Worm (Caenorhabditis elegans) whole organism, L1 larva: Measurements from ENCODE around the gene C03A3.3.

Source experiments
- C16A3.4 ChIP-seq: fragments of 150-350 bp; optimal IDR thresholded peaks from 2 replicates; lab custom pipeline; 2014; ENCODE audit warnings: missing biosample characterization, missing genetic modification characterization
- F16B12.6 ChIP-seq: fragments of 150-350 bp; optimal IDR thresholded peaks from 2 replicates; lab custom pipeline; 2014; ENCODE audit warnings: missing biosample characterization, missing genetic modification characterization
- aha-1 ChIP-seq: fragments of 150-350 bp; optimal IDR thresholded peaks from 2 replicates; lab custom pipeline; 2014; ENCODE audit warnings: missing biosample characterization, missing genetic modification characterization
- alr-1 ChIP-seq: fragments of 200-800 bp; sonication (Bioruptor generic); optimal IDR thresholded peaks from 2 replicates; lab custom pipeline; 2018; ENCODE audit warnings: borderline replicate concordance, mild to moderate bottlenecking, missing genetic modification characterization, missing compliant biosample characterization
- aly-2 ChIP-seq: fragments of 150-350 bp; optimal IDR thresholded peaks from 2 replicates; lab custom pipeline; 2014; ENCODE audit warnings: missing biosample characterization, missing genetic modification characterization
- ceh-63 ChIP-seq: fragments of 200-800 bp; sonication (Bioruptor generic); optimal IDR thresholded peaks from 2 replicates; lab custom pipeline; 2018; ENCODE audit warnings: mild to moderate bottlenecking, missing genetic modification characterization, missing compliant biosample characterization
- ceh-88 ChIP-seq: fragments of 200-800 bp; sonication (Bioruptor generic); IDR thresholded peaks from 2 replicates; pipeline ENCODE4 v1.3.6; 2022; ENCODE audit warnings: missing genetic modification characterization, missing compliant biosample characterization
- dpl-1 ChIP-seq, 3 experiments: fragments of 150-350 bp in 2 of 3; sonication (generic microtip) in 1 of 3; optimal IDR thresholded peaks; 2 replicates each; lab custom pipeline; 2014 to 2017; ENCODE audit warnings: missing biosample characterization in 3 of 3, missing genetic modification characterization in 3 of 3, missing genetic modification reagents in 3 of 3
- dsc-1 ChIP-seq: sonication (generic microtip); optimal IDR thresholded peaks from 2 replicates; lab custom pipeline; 2016; ENCODE audit warnings: mild to moderate bottlenecking, missing genetic modification characterization, missing compliant biosample characterization
- efl-1 ChIP-seq, 4 experiments: fragments of 150-350 bp; optimal IDR thresholded peaks in 3 of 4; peaks in 1 of 4; 1 replicate in 1 of 4; 2 replicates in 3 of 4; lab custom pipeline; 2014; ENCODE audit warnings: missing biosample characterization in 2 of 4, missing genetic modification characterization in 2 of 4, missing genetic modification reagents in 2 of 4
- elt-2 ChIP-seq: sonication (generic microtip); optimal IDR thresholded peaks from 2 replicates; lab custom pipeline; 2016; ENCODE audit warnings: missing genetic modification characterization, mild to moderate bottlenecking, inconsistent platforms, missing compliant biosample characterization, missing genetic modification reagents
- ets-5 ChIP-seq: fragments of 200-800 bp; sonication (Bioruptor generic); IDR thresholded peaks from 2 replicates; pipeline ENCODE4 v1.3.6; 2022; ENCODE audit warnings: missing genetic modification characterization, missing compliant biosample characterization
- fkh-10 ChIP-seq: sonication (generic microtip); optimal IDR thresholded peaks from 2 replicates; lab custom pipeline; 2017; ENCODE audit warnings: missing biosample characterization, missing genetic modification reagents, missing genetic modification characterization
- fkh-8 ChIP-seq: sonication (generic microtip); optimal IDR thresholded peaks from 2 replicates; lab custom pipeline; 2016; ENCODE audit warnings: mild to moderate bottlenecking, missing genetic modification characterization, missing compliant biosample characterization
- fos-1 ChIP-seq: fragments of 150-350 bp; optimal IDR thresholded peaks from 2 replicates; lab custom pipeline; 2014; ENCODE audit warnings: missing biosample characterization, missing genetic modification characterization
- hlh-17 ChIP-seq: fragments of 200-800 bp; sonication (Bioruptor generic); optimal IDR thresholded peaks from 2 replicates; lab custom pipeline; 2018; ENCODE audit warnings: missing genetic modification characterization, mild to moderate bottlenecking, missing compliant biosample characterization, moderate library complexity, borderline replicate concordance
- hlh-4 ChIP-seq: sonication (generic microtip); optimal IDR thresholded peaks from 2 replicates; lab custom pipeline; 2016; ENCODE audit warnings: mild to moderate bottlenecking, missing genetic modification characterization, missing compliant biosample characterization
- hpl-2 ChIP-seq: fragments of 150-350 bp; optimal IDR thresholded peaks from 2 replicates; lab custom pipeline; 2014; ENCODE audit warnings: missing biosample characterization, missing genetic modification reagents, missing genetic modification characterization
- irx-1 ChIP-seq: sonication (generic microtip); optimal IDR thresholded peaks from 2 replicates; lab custom pipeline; 2016; ENCODE audit warnings: missing genetic modification characterization, missing compliant biosample characterization
- jun-1 ChIP-seq: fragments of 150-350 bp; optimal IDR thresholded peaks from 2 replicates; lab custom pipeline; 2014; ENCODE audit warnings: missing biosample characterization, missing genetic modification reagents, missing genetic modification characterization
- lin-39 ChIP-seq: fragments of 150-350 bp; optimal IDR thresholded peaks from 2 replicates; lab custom pipeline; 2014; ENCODE audit warnings: missing biosample characterization, missing genetic modification reagents, missing genetic modification characterization
- lir-3 ChIP-seq: sonication (generic microtip); optimal IDR thresholded peaks from 2 replicates; lab custom pipeline; 2016; ENCODE audit warnings: mild to moderate bottlenecking, missing genetic modification characterization, moderate library complexity, missing compliant biosample characterization; ENCODE audit not compliant: poor library complexity
- lsy-2 ChIP-seq, 2 experiments: fragments of 150-350 bp; optimal IDR thresholded peaks; 2 replicates each; lab custom pipeline; 2014; ENCODE audit warnings: missing biosample characterization in 2 of 2, missing genetic modification characterization in 2 of 2
- mab-9 ChIP-seq: fragments of 200-800 bp; sonication (Bioruptor generic); IDR thresholded peaks from 2 replicates; pipeline ENCODE4 v1.3.6; 2022; ENCODE audit warnings: missing genetic modification reagents, missing genetic modification characterization, missing compliant biosample characterization
- mdl-1 ChIP-seq, 2 experiments: fragments of 150-350 bp; optimal IDR thresholded peaks; 2 replicates each; lab custom pipeline; 2014 to 2017; ENCODE audit warnings: missing biosample characterization in 2 of 2, missing genetic modification characterization in 2 of 2, inconsistent platforms in 1 of 2
- mef-2 ChIP-seq: fragments of 150-350 bp; optimal IDR thresholded peaks from 2 replicates; lab custom pipeline; 2014; ENCODE audit warnings: missing biosample characterization, missing genetic modification characterization
- mep-1 ChIP-seq: fragments of 150-350 bp; optimal IDR thresholded peaks from 2 replicates; lab custom pipeline; 2014; ENCODE audit warnings: missing biosample characterization, missing genetic modification characterization
- nhr-11 ChIP-seq: fragments of 150-350 bp; optimal IDR thresholded peaks from 2 replicates; lab custom pipeline; 2014; ENCODE audit warnings: missing biosample characterization, missing genetic modification characterization
- nhr-19 ChIP-seq: fragments of 200-800 bp; sonication (Bioruptor generic); conservative IDR thresholded peaks from 2 replicates; pipeline ENCODE4 v1.3.6; 2022; ENCODE audit warnings: missing genetic modification characterization, missing compliant biosample characterization
- nhr-20 ChIP-seq: sonication (generic microtip); optimal IDR thresholded peaks from 2 replicates; lab custom pipeline; 2016; ENCODE audit warnings: mild to moderate bottlenecking, missing genetic modification characterization, missing compliant biosample characterization
- nhr-28 ChIP-seq: fragments of 150-350 bp; optimal IDR thresholded peaks from 2 replicates; lab custom pipeline; 2014; ENCODE audit warnings: missing biosample characterization, missing genetic modification characterization
- nhr-47 ChIP-seq: sonication (generic microtip); optimal IDR thresholded peaks from 2 replicates; lab custom pipeline; 2016; ENCODE audit warnings: mild to moderate bottlenecking, missing genetic modification characterization, moderate library complexity, missing compliant biosample characterization
- nhr-71 ChIP-seq: sonication (generic microtip); optimal IDR thresholded peaks from 2 replicates; lab custom pipeline; 2016; ENCODE audit warnings: mild to moderate bottlenecking, missing genetic modification characterization, moderate library complexity, missing compliant biosample characterization
- nhr-84 ChIP-seq: sonication (generic microtip); optimal IDR thresholded peaks from 2 replicates; lab custom pipeline; 2017; ENCODE audit warnings: missing biosample characterization, missing genetic modification characterization
- nhr-85 ChIP-seq: sonication (generic microtip); peaks from one replicate; lab custom pipeline; 2016; ENCODE audit warnings: missing genetic modification characterization, inconsistent platforms, missing compliant biosample characterization
- rnt-1 ChIP-seq: sonication (generic microtip); optimal IDR thresholded peaks from 2 replicates; lab custom pipeline; 2016; ENCODE audit warnings: mild to moderate bottlenecking, missing genetic modification characterization, moderate library complexity, missing compliant biosample characterization
- skn-1 ChIP-seq: fragments of 150-350 bp; optimal IDR thresholded peaks from 2 replicates; lab custom pipeline; 2014; ENCODE audit warnings: missing biosample characterization, missing genetic modification characterization
- snpc-4 ChIP-seq: fragments of 150-350 bp; optimal IDR thresholded peaks from 2 replicates; lab custom pipeline; 2014; ENCODE audit warnings: missing biosample characterization, missing genetic modification characterization
- sox-4 ChIP-seq: sonication (generic microtip); optimal IDR thresholded peaks from 2 replicates; lab custom pipeline; 2016; ENCODE audit warnings: missing genetic modification characterization, missing compliant biosample characterization
- sptf-1 ChIP-seq: fragments of 150-350 bp; optimal IDR thresholded peaks from 2 replicates; lab custom pipeline; 2014; ENCODE audit warnings: missing biosample characterization, missing genetic modification characterization
- swsn-7 ChIP-seq: sonication (generic microtip); optimal IDR thresholded peaks from 2 replicates; lab custom pipeline; 2016; ENCODE audit warnings: missing genetic modification characterization, missing compliant biosample characterization
- tbx-2 ChIP-seq: sonication (generic microtip); optimal IDR thresholded peaks from 2 replicates; lab custom pipeline; 2016; ENCODE audit warnings: missing genetic modification characterization, missing compliant biosample characterization
- tlp-1 ChIP-seq: fragments of 150-350 bp; optimal IDR thresholded peaks from 2 replicates; lab custom pipeline; 2014; ENCODE audit warnings: missing biosample characterization, missing genetic modification characterization
- unc-130 ChIP-seq: fragments of 150-350 bp; optimal IDR thresholded peaks from 2 replicates; lab custom pipeline; 2017; ENCODE audit warnings: missing biosample characterization, missing genetic modification characterization, inconsistent platforms
- unc-86 ChIP-seq: sonication (generic microtip); optimal IDR thresholded peaks from 2 replicates; lab custom pipeline; 2016; ENCODE audit warnings: missing genetic modification characterization, missing compliant biosample characterization
- vab-15 ChIP-seq: sonication (generic microtip); optimal IDR thresholded peaks from 2 replicates; lab custom pipeline; 2017; ENCODE audit warnings: missing genotype, mild to moderate bottlenecking, missing genetic modification characterization, missing compliant biosample characterization
- xbp-1 ChIP-seq: sonication (generic microtip); optimal IDR thresholded peaks from 2 replicates; lab custom pipeline; 2016; ENCODE audit warnings: missing genetic modification characterization, missing compliant biosample characterization
- zag-1 ChIP-seq: fragments of 150-350 bp; optimal IDR thresholded peaks from 2 replicates; lab custom pipeline; 2014; ENCODE audit warnings: missing biosample characterization, missing genetic modification characterization
- zip-4 ChIP-seq: fragments of 200-800 bp; sonication (Bioruptor generic); optimal IDR thresholded peaks from 2 replicates; lab custom pipeline; 2018; ENCODE audit warnings: mild to moderate bottlenecking, missing genetic modification characterization, moderate library complexity, missing compliant biosample characterization
- ztf-11 ChIP-seq, 2 experiments: sonication (generic microtip); optimal IDR thresholded peaks; 2 replicates each; lab custom pipeline; 2016 to 2017; ENCODE audit warnings: missing genetic modification characterization in 2 of 2, missing biosample characterization in 1 of 2, missing compliant biosample characterization in 1 of 2

C03A3.3 gene

ce11 chrX:11257071-11257470 is 11.8 kb downstream of the C03A3.3 start, which contains the start of gene C03A3.1 (continued):
- no peak for TF ChIP-seq alr-1 (tag; lab: Kevin White, UChicago)
- TF ChIP-seq nhr-47 = peak; percentile 4
- TF ChIP-seq unc-130 (tag; lab: Kevin White, UChicago) = no peak
- TF ChIP-seq rnt-1 = no peak
- no peak for TF ChIP-seq irx-1 (tag; lab: Kevin White, UChicago)
- no peak for TF ChIP-seq nhr-11 (tag; lab: Kevin White, UChicago)
- no peak for TF ChIP-seq zip-4 (GFP tag; lab: Kevin White, UChicago)
- TF ChIP-seq ztf-11 (tag; optimal IDR thresholded peaks at IDR 0.05; lab: Kevin White, UChicago) = no peak
- TF ChIP-seq ceh-63 (GFP tag; lab: Kevin White, UChicago) = no peak
- TF ChIP-seq tlp-1 (tag; lab: Kevin White, UChicago) = no peak
- no peak for TF ChIP-seq mef-2 (tag; lab: Kevin White, UChicago)
- TF ChIP-seq hlh-4 (tag; lab: Kevin White, UChicago) = no peak
- no peak for TF ChIP-seq mab-9
- no peak for TF ChIP-seq aly-2 (tag; lab: Kevin White, UChicago)
- TF ChIP-seq vab-15 = no peak
- no peak for TF ChIP-seq skn-1 (tag; lab: Kevin White, UChicago)
- TF ChIP-seq unc-86 = no peak
- no peak for TF ChIP-seq aha-1 (tag; lab: Kevin White, UChicago)
- TF ChIP-seq dsc-1 (tag; lab: Kevin White, UChicago) = peak; percentile 22
- no peak for TF ChIP-seq nhr-28 (tag; lab: Kevin White, UChicago)
- TF ChIP-seq hpl-2 (GFP tag; lab: Kevin White, UChicago) = no peak
- TF ChIP-seq nhr-84 (tag; lab: Kevin White, UChicago) = no peak
- TF ChIP-seq nhr-71 (tag; lab: Kevin White, UChicago) = peak; percentile 8
- no peak for TF ChIP-seq F16B12.6 (tag; lab: Kevin White, UChicago)
- no peak for TF ChIP-seq hlh-17 (GFP tag; lab: Kevin White, UChicago)
- TF ChIP-seq mep-1 = no peak
- TF ChIP-seq zag-1 (tag; lab: Kevin White, UChicago) = no peak
- no peak for TF ChIP-seq fkh-10
- peak; percentile 19 for TF ChIP-seq tbx-2

- peak; percentile 43 for TF ChIP-seq mep-1
- peak; percentile 24 for TF ChIP-seq snpc-4 (tag; lab: Kevin White, UChicago)
- no peak for TF ChIP-seq fkh-10
- TF ChIP-seq mdl-1 (tag; optimal IDR thresholded peaks at IDR 0.05; lab: Kevin White, UChicago) = peak in 1 of 2 experiments; percentile 60
- peak; percentile 55 for TF ChIP-seq fkh-8 (tag; lab: Kevin White, UChicago)
- peak; percentile 70 for TF ChIP-seq unc-130 (tag; lab: Kevin White, UChicago)
- TF ChIP-seq dpl-1 (GFP tag; optimal IDR thresholded peaks at IDR 0.05; lab: Kevin White, UChicago) = peak in 1 of 3 experiments; percentile 15
- peak; percentile 65 for TF ChIP-seq nhr-20 (tag; lab: Kevin White, UChicago)
- TF ChIP-seq nhr-85 (tag; lab: Kevin White, UChicago) = peak; percentile 79
- TF ChIP-seq ceh-88 (GFP tag; lab: Robert Waterston, UW) = peak; percentile 43; the same call in 1 of the 2 replicates
- TF ChIP-seq nhr-71 (tag; lab: Kevin White, UChicago) = peak; percentile 74
- TF ChIP-seq nhr-47 = peak; percentile 74
- peak; percentile 36 to 59 for TF ChIP-seq lsy-2 (tag; optimal IDR thresholded peaks at IDR 0.05; lab: Kevin White, UChicago)
- TF ChIP-seq ets-5 = no peak
- peak; percentile 36 for TF ChIP-seq tbx-2
- peak; percentile 54 for TF ChIP-seq dsc-1 (tag; lab: Kevin White, UChicago)
- TF ChIP-seq swsn-7 (tag; lab: Kevin White, UChicago) = peak; percentile 61
- no peak for TF ChIP-seq hlh-4 (tag; lab: Kevin White, UChicago)
- TF ChIP-seq fos-1 = peak; percentile 46
- TF ChIP-seq tlp-1 (tag; lab: Kevin White, UChicago) = no peak
- TF ChIP-seq alr-1 (tag; lab: Kevin White, UChicago) = no peak
- no peak for TF ChIP-seq nhr-84 (tag; lab: Kevin White, UChicago)
- no peak for TF ChIP-seq lin-39
- peak; percentile 12 for TF ChIP-seq irx-1 (tag; lab: Kevin White, UChicago)
- no peak for TF ChIP-seq sptf-1 (tag; lab: Kevin White, UChicago)
- TF ChIP-seq sox-4 (tag; lab: Kevin White, UChicago) = peak; percentile 22
- peak; percentile 41 for TF ChIP-seq rnt-1
- TF ChIP-seq xbp-1 (tag; lab: Kevin White, UChicago) = peak; percentile 55
- TF ChIP-seq nhr-19 (GFP tag; lab: Robert Waterston, UW) = peak; percentile 67
- peak in 1 of 2 experiments; percentile 14 for TF ChIP-seq efl-1 (optimal IDR thresholded peaks at IDR 0.05; lab: Kevin White, UChicago)
- no peak for TF ChIP-seq efl-1 (GFP tag; optimal IDR thresholded peaks at IDR 0.05 in 1 of 2; lab: Kevin White, UChicago)
- TF ChIP-seq jun-1 = peak; percentile 9
- peak; percentile 28 for TF ChIP-seq elt-2
- peak; percentile 79 for TF ChIP-seq C16A3.4 (tag; lab: Kevin White, UChicago)
- TF ChIP-seq lir-3 (tag; lab: Kevin White, UChicago) = peak; percentile 49
- peak in 1 of 2 experiments; percentile 36 for TF ChIP-seq ztf-11 (tag; optimal IDR thresholded peaks at IDR 0.05; lab: Kevin White, UChicago)
Measured at ce11 chrX:11252429-11252828, 16.4 kb downstream of the C03A3.3 start.
